Fruit fly (Drosophila melanogaster): ENCODE measurements around the gene CG5704.

DNA sequence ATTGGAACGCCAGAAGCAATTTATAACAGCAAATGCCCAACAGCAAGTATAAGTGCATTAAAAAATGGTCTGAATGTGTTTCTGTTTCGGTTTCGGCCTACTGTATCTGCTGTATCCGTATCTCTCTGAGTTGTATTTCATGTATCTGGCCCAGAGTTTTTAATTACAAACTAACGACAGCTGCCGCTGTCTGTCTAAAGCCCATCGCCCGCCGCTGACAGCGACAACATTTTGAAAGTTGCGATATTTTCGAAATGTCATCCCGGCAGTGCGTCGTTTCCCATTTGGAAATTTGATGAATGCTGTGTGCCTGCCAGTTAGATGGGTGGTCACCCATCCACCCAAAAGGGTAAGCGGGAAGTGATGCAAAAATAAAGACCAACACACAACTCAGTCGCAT, 34.4 kb downstream of the CG5704 start:
- TF ChIP-seq CG17612 (GFP tag; IDR thresholded peaks at IDR 0.05) (no peak), CG8089 (GFP tag; optimal IDR thresholded peaks at IDR 0.05) (no peak), CG1792 (GFP tag; optimal IDR thresholded peaks at IDR 0.05) (no peak), CG18262 (tag; optimal IDR thresholded peaks at IDR 0.05) (no peak), CG34422 (GFP tag; IDR thresholded peaks at IDR 0.05) (no peak), BEAF-32 (GFP tag; optimal IDR thresholded peaks at IDR 0.05) (no peak), CG18011 (GFP tag; optimal IDR thresholded peaks at IDR 0.05) (no peak), Antp (GFP tag; optimal IDR thresholded peaks at IDR 0.05) (no peak)

All from whole organism, embryonic.